Worm (Caenorhabditis elegans) whole organism, young adult: ENCODE results near the gene ttll-15.

ENCODE experiments used
- C06A6.2 ChIP-seq: fragments of 200-800 bp; sonication (Bioruptor generic); conservative IDR thresholded peaks from 2 replicates; pipeline ENCODE4 v1.3.6; 2022; ENCODE audit warnings: missing genetic modification characterization, missing compliant biosample characterization
- F23B12.7 ChIP-seq: sonication (generic microtip); optimal IDR thresholded peaks from 2 replicates; lab custom pipeline; 2017; ENCODE audit warnings: missing genetic modification characterization, mild to moderate bottlenecking, missing compliant biosample characterization, antibody characterized with exemption, moderate library complexity; ENCODE audit not compliant: insufficient read depth
- F33H1.4 ChIP-seq: fragments of 200-800 bp; sonication (Bioruptor generic); IDR thresholded peaks from 2 replicates; pipeline ENCODE4 v1.3.6; 2022; ENCODE audit warnings: missing genetic modification reagents, missing genetic modification characterization, missing compliant biosample characterization
- F37B4.10 ChIP-seq: fragments of 200-800 bp; sonication (Bioruptor generic); IDR thresholded peaks from 2 replicates; pipeline ENCODE4 v1.3.6; 2022; ENCODE audit warnings: missing genetic modification characterization, missing compliant biosample characterization
- K11D2.4 ChIP-seq: fragments of 200-800 bp; sonication (Bioruptor generic); IDR thresholded peaks from 2 replicates; pipeline ENCODE4 v1.3.6; 2022; ENCODE audit warnings: missing genetic modification reagents, missing genetic modification characterization, missing compliant biosample characterization
- ama-1 ChIP-seq, 3 experiments: fragments of 150-350 bp in 1 of 3; sonication (generic microtip) in 2 of 3; optimal IDR thresholded peaks; 2 replicates each; lab custom pipeline; 2014 to 2018; ENCODE audit warnings: missing biosample characterization in 2 of 3, missing genetic modification characterization in 2 of 3, missing genetic modification reagents in 2 of 3
- athp-1 ChIP-seq: sonication (generic microtip); optimal IDR thresholded peaks from 2 replicates; lab custom pipeline; 2017; ENCODE audit warnings: mild to moderate bottlenecking, missing genetic modification characterization, missing compliant biosample characterization
- ceh-27 ChIP-seq: fragments of 200-800 bp; sonication (Bioruptor generic); optimal IDR thresholded peaks from 2 replicates; lab custom pipeline; 2018; ENCODE audit warnings: mild to moderate bottlenecking, missing genetic modification characterization, moderate library complexity, missing compliant biosample characterization
- ceh-40 ChIP-seq: fragments of 200-800 bp; sonication (Bioruptor generic); IDR thresholded peaks from 2 replicates; pipeline ENCODE4 v1.3.6; 2022; ENCODE audit warnings: missing genetic modification characterization, missing compliant biosample characterization
- ceh-91 ChIP-seq: fragments of 200-800 bp; sonication (Bioruptor generic); IDR thresholded peaks from 2 replicates; pipeline ENCODE4 v1.3.6; 2022; ENCODE audit warnings: missing genetic modification reagents, missing genetic modification characterization, missing compliant biosample characterization
- chd-7 ChIP-seq: sonication (generic microtip); optimal IDR thresholded peaks from 2 replicates; lab custom pipeline; 2016; ENCODE audit warnings: mild to moderate bottlenecking, missing genetic modification characterization, moderate library complexity, missing compliant biosample characterization
- die-1 ChIP-seq: sonication (generic microtip); optimal IDR thresholded peaks from 2 replicates; lab custom pipeline; 2016; ENCODE audit warnings: missing genotype, mild to moderate bottlenecking, missing genetic modification characterization, missing compliant biosample characterization
- dox-1 ChIP-seq: fragments of 200-800 bp; sonication (Bioruptor generic); IDR thresholded peaks from 2 replicates; pipeline ENCODE4 v1.3.6; 2022; ENCODE audit warnings: missing genetic modification reagents, missing genetic modification characterization, missing compliant biosample characterization
- dpl-1 ChIP-seq: fragments of 150-350 bp; optimal IDR thresholded peaks from 2 replicates; lab custom pipeline; 2014; ENCODE audit warnings: missing biosample characterization, missing genetic modification reagents, missing genetic modification characterization
- egrh-3 ChIP-seq: fragments of 200-800 bp; sonication (Bioruptor generic); IDR thresholded peaks from 2 replicates; pipeline ENCODE4 v1.3.6; 2022; ENCODE audit warnings: missing genetic modification reagents, missing genetic modification characterization, missing compliant biosample characterization
- ekl-4 ChIP-seq: fragments of 200-800 bp; sonication (Bioruptor generic); IDR thresholded peaks from 2 replicates; pipeline ENCODE4 v1.3.6; 2022; ENCODE audit warnings: missing genetic modification reagents, missing genetic modification characterization, missing compliant biosample characterization
- hlh-12 ChIP-seq: sonication (generic microtip); optimal IDR thresholded peaks from 2 replicates; lab custom pipeline; 2016; ENCODE audit warnings: missing genetic modification characterization, missing compliant biosample characterization
- hrde-1 ChIP-seq: sonication (generic microtip); optimal IDR thresholded peaks from 2 replicates; lab custom pipeline; 2016; ENCODE audit warnings: missing genetic modification characterization, mild to moderate bottlenecking, missing compliant biosample characterization, moderate library complexity, missing genotype, missing genetic modification reagents, borderline replicate concordance
- lin-35 ChIP-seq, 3 experiments: fragments of 150-350 bp in 2 of 3; sonication (generic microtip) in 1 of 3; optimal IDR thresholded peaks; 2 replicates each; lab custom pipeline; 2014 to 2018; ENCODE audit warnings: missing biosample characterization in 3 of 3, missing genetic modification characterization in 3 of 3, missing genetic modification reagents in 3 of 3
- lin-54 ChIP-seq: fragments of 200-800 bp; sonication (Bioruptor generic); optimal IDR thresholded peaks from 2 replicates; lab custom pipeline; 2018; ENCODE audit warnings: mild to moderate bottlenecking, missing genetic modification characterization, missing compliant biosample characterization
- lir-1 ChIP-seq: fragments of 200-800 bp; sonication (Bioruptor generic); conservative IDR thresholded peaks from 2 replicates; pipeline ENCODE4 v1.3.6; 2022; ENCODE audit warnings: missing genetic modification reagents, missing genetic modification characterization, missing compliant biosample characterization
- lsy-27 ChIP-seq: sonication (generic microtip); optimal IDR thresholded peaks from 2 replicates; lab custom pipeline; 2017; ENCODE audit warnings: missing genetic modification characterization, mild to moderate bottlenecking, missing compliant biosample characterization, antibody characterized with exemption, missing genotype, borderline replicate concordance; ENCODE audit not compliant: insufficient read depth
- madf-10 ChIP-seq: sonication (generic microtip); optimal IDR thresholded peaks from 2 replicates; lab custom pipeline; 2016; ENCODE audit warnings: mild to moderate bottlenecking, missing genetic modification characterization, missing compliant biosample characterization
- madf-3 ChIP-seq: fragments of 200-800 bp; sonication (Bioruptor generic); IDR thresholded peaks from 2 replicates; pipeline ENCODE4 v1.3.6; 2022; ENCODE audit warnings: missing genetic modification reagents, missing genetic modification characterization, missing compliant biosample characterization
- mxl-1 ChIP-seq: sonication (generic microtip); optimal IDR thresholded peaks from 2 replicates; lab custom pipeline; 2016; ENCODE audit warnings: missing genetic modification characterization, missing compliant biosample characterization
- nfya-1 ChIP-seq: sonication (generic microtip); optimal IDR thresholded peaks from 2 replicates; lab custom pipeline; 2017; ENCODE audit warnings: antibody characterized with exemption, missing compliant biosample characterization, missing genetic modification characterization, borderline replicate concordance; ENCODE audit not compliant: insufficient read depth
- nhr-120 ChIP-seq: fragments of 200-800 bp; sonication (Bioruptor generic); IDR thresholded peaks from 2 replicates; pipeline ENCODE4 v1.3.6; 2022; ENCODE audit warnings: missing genetic modification characterization, missing compliant biosample characterization
- repo-1 ChIP-seq: sonication (generic microtip); optimal IDR thresholded peaks from 2 replicates; lab custom pipeline; 2017; ENCODE audit warnings: mild to moderate bottlenecking, missing genetic modification characterization, missing compliant biosample characterization
- rpc-1 ChIP-seq, 2 experiments: fragments of 150-350 bp in 1 of 2; sonication (generic microtip) in 1 of 2; optimal IDR thresholded peaks; 2 replicates each; lab custom pipeline; 2014 to 2018; ENCODE audit warnings: missing biosample characterization in 1 of 2, missing genetic modification characterization in 1 of 2, missing genetic modification reagents in 1 of 2, missing genotype in 1 of 2
- sptf-2 ChIP-seq: fragments of 200-800 bp; sonication (Bioruptor generic); optimal IDR thresholded peaks from 2 replicates; lab custom pipeline; 2018; ENCODE audit warnings: mild to moderate bottlenecking, missing genetic modification characterization, missing compliant biosample characterization
- tbx-9 ChIP-seq: sonication (generic microtip); optimal IDR thresholded peaks from 2 replicates; lab custom pipeline; 2016; ENCODE audit warnings: borderline replicate concordance, missing genetic modification characterization, inconsistent platforms, missing compliant biosample characterization
- unc-130 ChIP-seq: sonication (generic microtip); optimal IDR thresholded peaks from 2 replicates; lab custom pipeline; 2016; ENCODE audit warnings: missing genetic modification reagents, missing genetic modification characterization, missing compliant biosample characterization
- xnd-1 ChIP-seq: sonication (generic microtip); optimal IDR thresholded peaks from 2 replicates; lab custom pipeline; 2016; ENCODE audit warnings: missing genotype, missing genetic modification reagents, missing genetic modification characterization, missing compliant biosample characterization
- zfh-2 ChIP-seq: fragments of 200-800 bp; sonication (Bioruptor generic); conservative IDR thresholded peaks from 2 replicates; pipeline ENCODE4 v1.3.6; 2022; ENCODE audit warnings: missing genetic modification reagents, missing genetic modification characterization, missing compliant biosample characterization
- ztf-22 ChIP-seq: fragments of 200-800 bp; sonication (Bioruptor generic); optimal IDR thresholded peaks from 2 replicates; lab custom pipeline; 2018; ENCODE audit warnings: mild to moderate bottlenecking, missing genetic modification characterization, moderate library complexity, missing compliant biosample characterization
- ztf-3 ChIP-seq: fragments of 200-800 bp; sonication (Bioruptor generic); optimal IDR thresholded peaks from 2 replicates; lab custom pipeline; 2018; ENCODE audit warnings: mild to moderate bottlenecking, missing genetic modification characterization, missing compliant biosample characterization

The ttll-15 gene

DNA sequence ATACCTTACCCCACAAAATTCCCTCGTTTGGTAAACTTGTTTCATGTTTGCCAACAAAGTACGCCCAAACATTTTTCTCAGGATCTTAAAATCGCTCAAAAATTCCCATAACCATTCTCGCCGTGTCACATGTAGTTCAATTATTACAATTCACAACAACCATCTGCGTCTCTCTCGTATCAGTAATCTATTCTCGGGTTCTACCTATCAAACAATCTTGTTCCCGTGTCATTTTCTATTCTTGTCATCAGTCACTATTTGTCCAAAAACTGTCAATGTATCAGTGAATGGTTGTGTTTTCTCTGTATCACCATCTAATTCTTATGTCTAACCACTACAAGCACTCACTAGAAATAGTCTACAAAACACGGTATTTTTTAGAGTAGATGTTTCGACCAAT, 12.8 kb downstream of the ttll-15 start (continued):
- peak; percentile 28 for TF ChIP-seq chd-7 (tag; lab: Kevin White, UChicago)
- no peak for TF ChIP-seq hlh-12 (tag; lab: Kevin White, UChicago)
- peak; percentile 28 for TF ChIP-seq lin-54 (GFP tag; lab: Kevin White, UChicago)
- TF ChIP-seq ceh-91 (GFP tag; lab: Robert Waterston, UW), result no peak
- TF ChIP-seq ceh-40, result no peak
- TF ChIP-seq ceh-27 (GFP tag; lab: Kevin White, UChicago), result no peak
- no peak for TF ChIP-seq rpc-1 (optimal IDR thresholded peaks at IDR 0.05; lab: Kevin White, UChicago)
- TF ChIP-seq rpc-1 (tag; optimal IDR thresholded peaks at IDR 0.05; lab: Kevin White, UChicago), result no peak
- TF ChIP-seq ztf-22 (GFP tag; lab: Kevin White, UChicago), result no peak
- TF ChIP-seq, all 124 proteins: peak for 15

- TF ChIP-seq athp-1 (no peak), die-1 (no peak), madf-3 (no peak), zfh-2 (GFP tag; lab: Robert Waterston, UW) (no peak), F33H1.4 (no peak)
Observed at ce11 chrV:10371951-10372350, 13.6 kb downstream of the ttll-15 start, which contains the start of gene ugt-49. TSS of gene ugt-49 (plus strand) at chrV:10372321.

- TF ChIP-seq ama-1 (optimal IDR thresholded peaks at IDR 0.05; lab: Kevin White, UChicago), result no peak
- TF ChIP-seq ama-1 (GFP tag; optimal IDR thresholded peaks at IDR 0.05; lab: Kevin White, UChicago), result no peak
- no peak for TF ChIP-seq F37B4.10 (GFP tag; lab: Robert Waterston, UW)
- no peak for TF ChIP-seq lsy-27 (tag; lab: Kevin White, UChicago)
- TF ChIP-seq repo-1 (tag; lab: Kevin White, UChicago), result no peak
- TF ChIP-seq tbx-9 (tag; lab: Kevin White, UChicago), result no peak
- TF ChIP-seq K11D2.4, result no peak
- no peak for TF ChIP-seq rpc-1 (optimal IDR thresholded peaks at IDR 0.05; lab: Kevin White, UChicago)
- TF ChIP-seq rpc-1 (tag; optimal IDR thresholded peaks at IDR 0.05; lab: Kevin White, UChicago), result no peak
- TF ChIP-seq nfya-1, result no peak
- no peak for TF ChIP-seq dox-1 (GFP tag; lab: Robert Waterston, UW)
- TF ChIP-seq sptf-2 (GFP tag; lab: Kevin White, UChicago), result no peak
- TF ChIP-seq ekl-4 (GFP tag; lab: Robert Waterston, UW), result no peak
- TF ChIP-seq madf-10, result no peak
- TF ChIP-seq unc-130 (GFP tag; lab: Kevin White, UChicago), result no peak
- TF ChIP-seq lir-1 (GFP tag; lab: Robert Waterston, UW), result no peak
- no peak for TF ChIP-seq lin-35 (GFP tag; optimal IDR thresholded peaks at IDR 0.05; lab: Kevin White, UChicago)
Observed at ce11 chrV:10379293-10379692, 21.0 kb downstream of the ttll-15 start, which contains the start of gene AC3.12. TSS of gene AC3.12 (minus strand) at chrV:10379393.

DNA sequence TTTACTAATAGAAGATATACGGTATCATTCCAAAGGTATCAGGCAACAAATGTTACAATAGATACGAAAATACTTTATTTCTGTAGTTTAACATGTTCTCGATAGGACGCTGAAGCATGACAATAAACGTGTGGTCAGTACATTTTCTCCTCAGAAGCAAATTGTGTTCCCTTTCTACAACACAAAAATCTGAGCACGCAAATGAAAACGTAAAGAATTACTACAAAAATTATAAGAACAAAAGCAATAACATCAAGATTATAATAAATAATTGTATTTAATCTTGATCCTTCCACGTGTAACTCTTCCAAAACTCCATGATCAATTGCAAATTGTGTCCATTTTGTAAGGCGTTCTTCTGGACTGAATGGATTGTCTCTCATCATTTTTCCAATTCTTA, 21.4 kb downstream of the ttll-15 start:
- TF ChIP-seq lsy-27 (tag; lab: Kevin White, UChicago) (no peak), xnd-1 (tag; lab: Kevin White, UChicago) (no peak), dpl-1 (GFP tag; lab: Kevin White, UChicago) (no peak), hrde-1 (tag; lab: Kevin White, UChicago) (no peak), C06A6.2 (GFP tag; lab: Robert Waterston, UW) (no peak), ztf-3 (GFP tag; lab: Kevin White, UChicago) (no peak), mxl-1 (no peak), egrh-3 (GFP tag; lab: Robert Waterston, UW) (no peak), nhr-120 (GFP tag; lab: Robert Waterston, UW) (no peak), lir-1 (GFP tag; lab: Robert Waterston, UW) (no peak), F23B12.7 (no peak)
